Worm (Caenorhabditis elegans) whole organism, L4 larva: ENCODE data around the gene srh-206.

ENCODE experiments used
- aly-2 ChIP-seq: sonication (generic microtip); optimal IDR thresholded peaks from 2 replicates; lab custom pipeline; 2018; ENCODE audit warnings: missing biosample characterization, missing genetic modification characterization
- ama-1 ChIP-seq: fragments of 150-350 bp; optimal IDR thresholded peaks from 2 replicates; lab custom pipeline; 2014; ENCODE audit warnings: inconsistent platforms, mixed read lengths
- fos-1 ChIP-seq: fragments of 150-350 bp; optimal IDR thresholded peaks from 2 replicates; lab custom pipeline; 2014; ENCODE audit warnings: missing biosample characterization, missing genetic modification characterization
- mdl-1 ChIP-seq, 2 experiments: fragments of 150-350 bp in 1 of 2; sonication (generic microtip) in 1 of 2; optimal IDR thresholded peaks; 2 replicates each; lab custom pipeline; 2014 to 2017; ENCODE audit warnings: missing biosample characterization in 2 of 2, missing genetic modification characterization in 2 of 2
- nhr-237 ChIP-seq: sonication (generic microtip); optimal IDR thresholded peaks from 2 replicates; lab custom pipeline; 2017; ENCODE audit warnings: missing biosample characterization, missing genetic modification characterization
- nhr-28 ChIP-seq: fragments of 150-350 bp; optimal IDR thresholded peaks from 2 replicates; lab custom pipeline; 2014; ENCODE audit warnings: missing biosample characterization, missing genetic modification characterization
- nhr-6 ChIP-seq: fragments of 150-350 bp; optimal IDR thresholded peaks from 2 replicates; lab custom pipeline; 2014; ENCODE audit warnings: missing biosample characterization, missing genetic modification characterization
- nhr-76 ChIP-seq: fragments of 150-350 bp; optimal IDR thresholded peaks from 2 replicates; lab custom pipeline; 2014; ENCODE audit warnings: missing biosample characterization, missing genetic modification characterization
- pha-4 ChIP-seq, 2 experiments: fragments of 150-350 bp in 1 of 2; fragments of 200-800 bp in 1 of 2; sonication (Bioruptor generic) in 1 of 2; IDR thresholded peaks in 1 of 2; optimal IDR thresholded peaks in 1 of 2; 2 replicates each; pipeline versions ENCODE4 v1.3.6 to Lab custom; 2014 to 2022; ENCODE audit warnings: missing genetic modification characterization in 2 of 2, missing genetic modification reagents in 2 of 2, missing biosample characterization in 1 of 2, missing compliant biosample characterization in 1 of 2
- php-3 ChIP-seq: fragments of 200-800 bp; sonication (Bioruptor generic); IDR thresholded peaks from 2 replicates; pipeline ENCODE4 v1.3.6; 2022; ENCODE audit warnings: missing genetic modification reagents, missing genetic modification characterization, missing compliant biosample characterization
- pqm-1 ChIP-seq: sonication (generic microtip); optimal IDR thresholded peaks from 2 replicates; lab custom pipeline; 2017; ENCODE audit warnings: missing biosample characterization, missing genetic modification characterization
- snpc-4 ChIP-seq: fragments of 150-350 bp; optimal IDR thresholded peaks from 2 replicates; lab custom pipeline; 2014; ENCODE audit warnings: missing biosample characterization, missing genetic modification characterization
- unc-39 ChIP-seq: sonication (generic microtip); optimal IDR thresholded peaks from 2 replicates; lab custom pipeline; 2017; ENCODE audit warnings: missing biosample characterization, missing genetic modification characterization
- unc-62 ChIP-seq, 3 experiments: fragments of 150-350 bp in 1 of 3; sonication (generic microtip); optimal IDR thresholded peaks in 2 of 3; peaks in 1 of 3; 1 replicate in 1 of 3; 2 replicates in 2 of 3; lab custom pipeline; 2014 to 2017; ENCODE audit warnings: missing biosample characterization in 3 of 3, missing genetic modification characterization in 3 of 3, missing genetic modification reagents in 3 of 3, missing genotype in 1 of 3

DNA sequence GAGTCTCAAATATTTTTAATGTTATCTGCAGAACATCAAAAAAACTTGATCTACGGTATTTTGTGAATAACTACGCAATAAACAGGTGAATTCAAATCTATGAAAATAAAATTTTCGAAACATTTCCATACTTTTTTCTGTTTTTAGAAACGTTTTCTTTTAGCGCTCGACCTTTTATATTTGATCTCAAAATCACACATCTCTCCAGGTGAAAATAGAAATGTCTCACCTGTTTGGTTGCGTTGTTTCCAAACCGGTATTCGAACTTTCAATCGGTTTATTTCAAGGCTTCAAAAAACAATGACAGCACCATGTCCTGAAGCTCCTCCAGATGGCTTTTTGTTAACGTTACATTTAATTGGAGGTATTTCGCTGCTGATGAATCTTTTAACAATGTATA lies 46.5 kb upstream of the srh-206 start, which contains the start of gene sri-9:
- TF ChIP-seq nhr-76 (tag; lab: Kevin White, UChicago): no peak
- no peak for TF ChIP-seq nhr-6
- no peak for TF ChIP-seq nhr-237 (tag; lab: Kevin White, UChicago)
- TF ChIP-seq unc-39 (tag; lab: Kevin White, UChicago): no peak
- no peak for TF ChIP-seq unc-62 (GFP tag; optimal IDR thresholded peaks at IDR 0.05 in 1 of 2; lab: Kevin White, UChicago)
- no peak for TF ChIP-seq unc-62 (tag; optimal IDR thresholded peaks at IDR 0.05; lab: Kevin White, UChicago)
- no peak for TF ChIP-seq snpc-4 (tag; lab: Kevin White, UChicago)
- TF ChIP-seq fos-1 (tag; lab: Kevin White, UChicago): no peak
- TF ChIP-seq pha-4 (GFP tag; IDR thresholded peaks at IDR 0.05; lab: Robert Waterston, UW): no peak
- TF ChIP-seq pha-4 (tag; optimal IDR thresholded peaks at IDR 0.05; lab: Kevin White, UChicago): no peak
- no peak for TF ChIP-seq aly-2
- TF ChIP-seq ama-1: no peak
- no peak for TF ChIP-seq mdl-1 (tag; optimal IDR thresholded peaks at IDR 0.05; lab: Kevin White, UChicago)
- no peak for TF ChIP-seq pqm-1 (tag; lab: Kevin White, UChicago)
- no peak for TF ChIP-seq php-3 (GFP tag; lab: Robert Waterston, UW)
- TF ChIP-seq nhr-28 (tag; lab: Kevin White, UChicago): no peak
